Worm (Caenorhabditis elegans) whole organism, young adult: ENCODE data around the gene F14F7.7.

Experiments
- C06A6.2 ChIP-seq: fragments of 200-800 bp; sonication (Bioruptor generic); conservative IDR thresholded peaks from 2 replicates; pipeline ENCODE4 v1.3.6; 2022; ENCODE audit warnings: missing genetic modification characterization, missing compliant biosample characterization
- F22D6.2 ChIP-seq: sonication (generic microtip); optimal IDR thresholded peaks from 2 replicates; lab custom pipeline; 2016; ENCODE audit warnings: mild to moderate bottlenecking, missing genetic modification characterization, missing compliant biosample characterization
- F39B2.1 ChIP-seq: fragments of 200-800 bp; sonication (Bioruptor generic); IDR thresholded peaks from 2 replicates; pipeline ENCODE4 v1.3.6; 2022; ENCODE audit warnings: missing genetic modification reagents, missing genetic modification characterization, missing compliant biosample characterization
- F57A8.1 ChIP-seq: fragments of 200-800 bp; sonication (Bioruptor generic); optimal IDR thresholded peaks from 2 replicates; lab custom pipeline; 2018; ENCODE audit warnings: mild to moderate bottlenecking, missing genetic modification characterization, moderate library complexity, missing compliant biosample characterization
- F57C9.4 ChIP-seq: sonication (generic microtip); optimal IDR thresholded peaks from 2 replicates; lab custom pipeline; 2017; ENCODE audit warnings: mild to moderate bottlenecking, missing genetic modification characterization, missing compliant biosample characterization
- K11D2.4 ChIP-seq: fragments of 200-800 bp; sonication (Bioruptor generic); IDR thresholded peaks from 2 replicates; pipeline ENCODE4 v1.3.6; 2022; ENCODE audit warnings: missing genetic modification reagents, missing genetic modification characterization, missing compliant biosample characterization
- T07F8.4 ChIP-seq: sonication (generic microtip); optimal IDR thresholded peaks from 2 replicates; lab custom pipeline; 2016; ENCODE audit warnings: mild to moderate bottlenecking, missing genetic modification characterization, moderate library complexity, missing compliant biosample characterization
- T26A5.8 ChIP-seq: sonication (generic microtip); optimal IDR thresholded peaks from 2 replicates; lab custom pipeline; 2016; ENCODE audit warnings: missing genetic modification characterization, missing compliant biosample characterization
- Y53G8AR.9 ChIP-seq: fragments of 200-800 bp; sonication (Bioruptor generic); conservative IDR thresholded peaks from 2 replicates; pipeline ENCODE4 v1.3.6; 2022; ENCODE audit warnings: missing genetic modification reagents, missing genetic modification characterization, missing compliant biosample characterization
- Y56A3A.18 ChIP-seq: fragments of 200-800 bp; sonication (Bioruptor generic); IDR thresholded peaks from 2 replicates; pipeline ENCODE4 v1.3.6; 2022; ENCODE audit warnings: missing genetic modification reagents, missing genetic modification characterization, missing compliant biosample characterization
- Y79H2A.3 ChIP-seq: fragments of 200-800 bp; sonication (Bioruptor generic); conservative IDR thresholded peaks from 2 replicates; pipeline ENCODE4 v1.3.6; 2022; ENCODE audit warnings: missing genetic modification reagents, missing genetic modification characterization, missing compliant biosample characterization
- akir-1 ChIP-seq: fragments of 200-800 bp; sonication (Bioruptor generic); optimal IDR thresholded peaks from 2 replicates; lab custom pipeline; 2018; ENCODE audit warnings: mild to moderate bottlenecking, missing genetic modification characterization, moderate library complexity, missing compliant biosample characterization
- atf-7 ChIP-seq: sonication (generic microtip); optimal IDR thresholded peaks from 2 replicates; lab custom pipeline; 2017; ENCODE audit warnings: mild to moderate bottlenecking, missing genetic modification characterization, missing compliant biosample characterization
- bed-2 ChIP-seq: fragments of 200-800 bp; sonication (Bioruptor generic); IDR thresholded peaks from 2 replicates; pipeline ENCODE4 v1.3.6; 2022; ENCODE audit warnings: missing genetic modification reagents, missing genetic modification characterization, missing compliant biosample characterization
- ceh-100 ChIP-seq: fragments of 200-800 bp; sonication (Bioruptor generic); IDR thresholded peaks from 2 replicates; pipeline ENCODE4 v1.3.6; 2022; ENCODE audit warnings: missing genetic modification reagents, missing genetic modification characterization, missing compliant biosample characterization
- ceh-40 ChIP-seq: fragments of 200-800 bp; sonication (Bioruptor generic); IDR thresholded peaks from 2 replicates; pipeline ENCODE4 v1.3.6; 2022; ENCODE audit warnings: missing genetic modification characterization, missing compliant biosample characterization
- ceh-58 ChIP-seq: fragments of 200-800 bp; sonication (Bioruptor generic); IDR thresholded peaks from 2 replicates; pipeline ENCODE4 v1.3.6; 2022; ENCODE audit warnings: missing genetic modification characterization, missing compliant biosample characterization
- ceh-91 ChIP-seq: fragments of 200-800 bp; sonication (Bioruptor generic); IDR thresholded peaks from 2 replicates; pipeline ENCODE4 v1.3.6; 2022; ENCODE audit warnings: missing genetic modification reagents, missing genetic modification characterization, missing compliant biosample characterization
- chd-7 ChIP-seq: sonication (generic microtip); optimal IDR thresholded peaks from 2 replicates; lab custom pipeline; 2016; ENCODE audit warnings: mild to moderate bottlenecking, missing genetic modification characterization, moderate library complexity, missing compliant biosample characterization
- efl-1 ChIP-seq: fragments of 150-350 bp; optimal IDR thresholded peaks from 2 replicates; lab custom pipeline; 2014; ENCODE audit warnings: missing biosample characterization, missing genetic modification reagents, missing genetic modification characterization
- egl-18 ChIP-seq: fragments of 200-800 bp; sonication (Bioruptor generic); IDR thresholded peaks from 2 replicates; pipeline ENCODE4 v1.3.6; 2022; ENCODE audit warnings: missing genetic modification reagents, missing genetic modification characterization, missing compliant biosample characterization
- egl-44 ChIP-seq: fragments of 200-800 bp; sonication (Bioruptor generic); IDR thresholded peaks from 2 replicates; pipeline ENCODE4 v1.3.6; 2022; ENCODE audit warnings: missing genetic modification reagents, missing genetic modification characterization, missing compliant biosample characterization
- egrh-3 ChIP-seq: fragments of 200-800 bp; sonication (Bioruptor generic); IDR thresholded peaks from 2 replicates; pipeline ENCODE4 v1.3.6; 2022; ENCODE audit warnings: missing genetic modification reagents, missing genetic modification characterization, missing compliant biosample characterization
- gei-17 ChIP-seq: fragments of 200-800 bp; sonication (Bioruptor generic); optimal IDR thresholded peaks from 2 replicates; lab custom pipeline; 2018; ENCODE audit warnings: mild to moderate bottlenecking, missing genetic modification characterization, missing compliant biosample characterization
- hlh-26 ChIP-seq: fragments of 200-800 bp; sonication (Bioruptor generic); conservative IDR thresholded peaks from 2 replicates; pipeline ENCODE4 v1.3.6; 2022; ENCODE audit warnings: missing genetic modification reagents, missing genetic modification characterization, missing compliant biosample characterization
- hmg-20 ChIP-seq: fragments of 200-800 bp; sonication (Bioruptor generic); IDR thresholded peaks from 2 replicates; pipeline ENCODE4 v1.3.6; 2022; ENCODE audit warnings: missing genetic modification reagents, missing genetic modification characterization, missing compliant biosample characterization
- hsf-1 ChIP-seq: fragments of 200-800 bp; sonication (Bioruptor generic); IDR thresholded peaks from 2 replicates; pipeline ENCODE4 v1.3.6; 2022; ENCODE audit warnings: missing genetic modification reagents, missing genetic modification characterization, missing compliant biosample characterization
- lag-1 ChIP-seq: fragments of 200-800 bp; sonication (Bioruptor generic); IDR thresholded peaks from 2 replicates; pipeline ENCODE4 v1.3.6; 2022; ENCODE audit warnings: missing genetic modification reagents, missing genetic modification characterization, missing compliant biosample characterization
- let-607 ChIP-seq, 2 experiments: fragments of 200-800 bp in 1 of 2; sonication (Bioruptor generic) in 1 of 2; sonication (generic microtip) in 1 of 2; optimal IDR thresholded peaks; 2 replicates each; lab custom pipeline; 2016 to 2018; ENCODE audit warnings: mild to moderate bottlenecking in 2 of 2, missing compliant biosample characterization in 2 of 2, missing genetic modification characterization in 2 of 2, moderate library complexity in 2 of 2, missing genotype in 1 of 2
- lin-54 ChIP-seq: fragments of 200-800 bp; sonication (Bioruptor generic); optimal IDR thresholded peaks from 2 replicates; lab custom pipeline; 2018; ENCODE audit warnings: mild to moderate bottlenecking, missing genetic modification characterization, missing compliant biosample characterization
- lir-1 ChIP-seq: fragments of 200-800 bp; sonication (Bioruptor generic); conservative IDR thresholded peaks from 2 replicates; pipeline ENCODE4 v1.3.6; 2022; ENCODE audit warnings: missing genetic modification reagents, missing genetic modification characterization, missing compliant biosample characterization
- lsl-1 ChIP-seq: fragments of 200-800 bp; sonication (Bioruptor generic); optimal IDR thresholded peaks from 2 replicates; lab custom pipeline; 2018; ENCODE audit warnings: mild to moderate bottlenecking, missing genetic modification characterization, moderate library complexity, missing compliant biosample characterization
- madf-10 ChIP-seq: sonication (generic microtip); optimal IDR thresholded peaks from 2 replicates; lab custom pipeline; 2016; ENCODE audit warnings: mild to moderate bottlenecking, missing genetic modification characterization, missing compliant biosample characterization
- madf-8 ChIP-seq: fragments of 200-800 bp; sonication (Bioruptor generic); conservative IDR thresholded peaks from 2 replicates; pipeline ENCODE4 v1.3.6; 2022; ENCODE audit warnings: missing genetic modification reagents, missing genetic modification characterization, missing compliant biosample characterization
- nfya-2 ChIP-seq: fragments of 200-800 bp; sonication (Bioruptor generic); IDR thresholded peaks from 2 replicates; pipeline ENCODE4 v1.3.6; 2022; ENCODE audit warnings: missing genetic modification reagents, missing genetic modification characterization, missing compliant biosample characterization
- nhr-120 ChIP-seq: fragments of 200-800 bp; sonication (Bioruptor generic); IDR thresholded peaks from 2 replicates; pipeline ENCODE4 v1.3.6; 2022; ENCODE audit warnings: missing genetic modification characterization, missing compliant biosample characterization
- nhr-27 ChIP-seq: fragments of 200-800 bp; sonication (Bioruptor generic); optimal IDR thresholded peaks from 2 replicates; lab custom pipeline; 2018; ENCODE audit warnings: mild to moderate bottlenecking, missing genetic modification characterization, moderate library complexity, missing compliant biosample characterization
- nhr-90 ChIP-seq: sonication (generic microtip); optimal IDR thresholded peaks from 2 replicates; lab custom pipeline; 2016; ENCODE audit warnings: missing genotype, mild to moderate bottlenecking, missing genetic modification characterization, missing compliant biosample characterization
- snpc-3.4 ChIP-seq: sonication (generic microtip); optimal IDR thresholded peaks from 2 replicates; lab custom pipeline; 2017; ENCODE audit warnings: missing genetic modification characterization, mild to moderate bottlenecking, missing compliant biosample characterization, antibody characterized with exemption, moderate library complexity, missing genotype, missing genetic modification reagents
- sptf-2 ChIP-seq: fragments of 200-800 bp; sonication (Bioruptor generic); optimal IDR thresholded peaks from 2 replicates; lab custom pipeline; 2018; ENCODE audit warnings: mild to moderate bottlenecking, missing genetic modification characterization, missing compliant biosample characterization
- tlf-1 ChIP-seq: fragments of 200-800 bp; sonication (Bioruptor generic); optimal IDR thresholded peaks from 2 replicates; lab custom pipeline; 2018; ENCODE audit warnings: mild to moderate bottlenecking, missing genetic modification characterization, missing compliant biosample characterization
- unc-130 ChIP-seq: sonication (generic microtip); optimal IDR thresholded peaks from 2 replicates; lab custom pipeline; 2016; ENCODE audit warnings: missing genetic modification reagents, missing genetic modification characterization, missing compliant biosample characterization
- xnd-1 ChIP-seq: sonication (generic microtip); optimal IDR thresholded peaks from 2 replicates; lab custom pipeline; 2016; ENCODE audit warnings: missing genotype, missing genetic modification reagents, missing genetic modification characterization, missing compliant biosample characterization
- zim-3 ChIP-seq: sonication (generic microtip); optimal IDR thresholded peaks from 2 replicates; lab custom pipeline; 2017; ENCODE audit warnings: mild to moderate bottlenecking, missing genetic modification characterization, moderate library complexity, missing compliant biosample characterization
- ztf-18 ChIP-seq: sonication (generic microtip); optimal IDR thresholded peaks from 2 replicates; lab custom pipeline; 2016; ENCODE audit warnings: missing genotype, mild to moderate bottlenecking, missing genetic modification characterization, missing compliant biosample characterization
- ztf-22 ChIP-seq: fragments of 200-800 bp; sonication (Bioruptor generic); optimal IDR thresholded peaks from 2 replicates; lab custom pipeline; 2018; ENCODE audit warnings: mild to moderate bottlenecking, missing genetic modification characterization, moderate library complexity, missing compliant biosample characterization
- ztf-25 ChIP-seq: fragments of 200-800 bp; sonication (Bioruptor generic); IDR thresholded peaks from 2 replicates; pipeline ENCODE4 v1.3.6; 2022; ENCODE audit warnings: missing genetic modification reagents, missing genetic modification characterization, missing compliant biosample characterization
- ztf-6 ChIP-seq: fragments of 200-800 bp; sonication (Bioruptor generic); IDR thresholded peaks from 2 replicates; pipeline ENCODE4 v1.3.6; 2022; ENCODE audit warnings: missing genetic modification reagents, missing genetic modification characterization, missing compliant biosample characterization

F14F7.7 gene

ce11 chrIII:13015754-13016317 is 14.9 kb upstream of the F14F7.7 start (continued):
- TF ChIP-seq Y56A3A.18 (GFP tag; lab: Robert Waterston, UW) (no peak), efl-1 (GFP tag; lab: Kevin White, UChicago) (no peak), hmg-20 (no peak), T26A5.8 (no peak), ztf-22 (no peak), chd-7 (tag; lab: Kevin White, UChicago) (peak; percentile 18), ceh-58 (GFP tag; lab: Robert Waterston, UW) (0 out of 2 replicates have a peak, but pooled peaks have one; percentile 12), F57C9.4 (tag; lab: Kevin White, UChicago) (no peak), Y79H2A.3 (GFP tag; lab: Robert Waterston, UW) (no peak), madf-8 (GFP tag; lab: Robert Waterston, UW) (no peak), ceh-40 (GFP tag; lab: Robert Waterston, UW) (0 out of 2 replicates have a peak, but pooled peaks have one; percentile 42), nhr-90 (peak; percentile 66), egl-44 (GFP tag; lab: Robert Waterston, UW) (no peak), nhr-120 (GFP tag; lab: Robert Waterston, UW) (no peak), lsl-1 (GFP tag; lab: Kevin White, UChicago) (peak; percentile 23), lag-1 (no peak), akir-1 (GFP tag; lab: Kevin White, UChicago) (no peak), F57A8.1 (GFP tag; lab: Kevin White, UChicago) (no peak), bed-2 (GFP tag; lab: Robert Waterston, UW) (no peak), nfya-2 (GFP tag; lab: Robert Waterston, UW) (no peak), xnd-1 (no peak), snpc-3.4 (tag; lab: Kevin White, UChicago) (peak; percentile 31), F22D6.2 (no peak), unc-130 (GFP tag; lab: Kevin White, UChicago) (no peak), ceh-100 (GFP tag; lab: Robert Waterston, UW) (no peak), hlh-26 (GFP tag; lab: Robert Waterston, UW) (no peak), let-607 (tag; optimal IDR thresholded peaks at IDR 0.05; lab: Kevin White, UChicago) (peak in 1 of 2 experiments; percentile 48), tlf-1 (GFP tag; lab: Kevin White, UChicago) (no peak), T07F8.4 (tag; lab: Kevin White, UChicago) (no peak), egrh-3 (GFP tag; lab: Robert Waterston, UW) (peak; percentile 44; the same call in 1 of the 2 replicates), F39B2.1 (no peak), ztf-25 (GFP tag; lab: Robert Waterston, UW) (0 out of 2 replicates have a peak, but pooled peaks have one; percentile 54), hsf-1 (no peak), lin-54 (GFP tag; lab: Kevin White, UChicago) (peak; percentile 27), sptf-2 (GFP tag; lab: Kevin White, UChicago) (no peak), ztf-6 (GFP tag; lab: Robert Waterston, UW) (no peak), egl-18 (GFP tag; lab: Robert Waterston, UW) (no peak), madf-10 (tag; lab: Kevin White, UChicago) (peak; percentile 44), gei-17 (GFP tag; lab: Kevin White, UChicago) (no peak), Y53G8AR.9 (0 out of 2 replicates have a peak, but pooled peaks have one; percentile 28), C06A6.2 (peak; percentile 30; the same call in 1 of the 2 replicates), nhr-27 (no peak), atf-7 (tag; lab: Kevin White, UChicago) (peak; percentile 1), zim-3 (tag; lab: Kevin White, UChicago) (no peak), lir-1 (GFP tag; lab: Robert Waterston, UW) (0 out of 2 replicates have a peak, but pooled peaks have one; percentile 53), K11D2.4 (GFP tag; lab: Robert Waterston, UW) (0 out of 2 replicates have a peak, but pooled peaks have one; percentile 35), ceh-91 (GFP tag; lab: Robert Waterston, UW) (no peak), ztf-18 (tag; lab: Kevin White, UChicago) (peak; percentile 60)
